Worm (Caenorhabditis elegans) whole organism, early embryonic: Measurements from ENCODE around the gene thoc-1.

Experiments
- B0310.2 ChIP-seq: sonication (generic microtip); optimal IDR thresholded peaks from 2 replicates; lab custom pipeline; 2016; ENCODE audit warnings: mild to moderate bottlenecking, missing genetic modification characterization, missing compliant biosample characterization
- F13C5.2 ChIP-seq: sonication (generic microtip); optimal IDR thresholded peaks from 2 replicates; lab custom pipeline; 2017; ENCODE audit warnings: mild to moderate bottlenecking, missing genetic modification characterization, inconsistent platforms, missing compliant biosample characterization
- aly-1 ChIP-seq: sonication (generic microtip); optimal IDR thresholded peaks from 2 replicates; lab custom pipeline; 2016; ENCODE audit warnings: missing genetic modification characterization, missing compliant biosample characterization
- ama-1 ChIP-seq: fragments of 150-350 bp; optimal IDR thresholded peaks from 2 replicates; lab custom pipeline; 2014
- ceh-13 ChIP-seq: fragments of 200-800 bp; sonication (Bioruptor generic); optimal IDR thresholded peaks from 2 replicates; lab custom pipeline; 2018; ENCODE audit warnings: mild to moderate bottlenecking, missing genetic modification characterization, missing compliant biosample characterization
- ceh-36 ChIP-seq: sonication (generic microtip); optimal IDR thresholded peaks from 2 replicates; lab custom pipeline; 2016; ENCODE audit warnings: missing genetic modification characterization, inconsistent platforms, missing compliant biosample characterization
- ets-7 ChIP-seq: sonication (generic microtip); optimal IDR thresholded peaks from 2 replicates; lab custom pipeline; 2016; ENCODE audit warnings: missing genotype, missing genetic modification characterization, missing compliant biosample characterization
- flt-1 ChIP-seq: fragments of 200-800 bp; sonication (Bioruptor generic); IDR thresholded peaks from 2 replicates; pipeline ENCODE4 v1.3.6; 2022; ENCODE audit warnings: missing genetic modification characterization, missing compliant biosample characterization
- hmbx-1 ChIP-seq: sonication (generic microtip); optimal IDR thresholded peaks from 2 replicates; lab custom pipeline; 2016; ENCODE audit warnings: mild to moderate bottlenecking, missing genetic modification characterization, missing compliant biosample characterization
- hmg-4 ChIP-seq: fragments of 200-800 bp; sonication (Bioruptor generic); optimal IDR thresholded peaks from 2 replicates; lab custom pipeline; 2018; ENCODE audit warnings: mild to moderate bottlenecking, missing genetic modification characterization, missing compliant biosample characterization
- hnd-1 ChIP-seq: sonication (generic microtip); optimal IDR thresholded peaks from 2 replicates; lab custom pipeline; 2016; ENCODE audit warnings: missing genetic modification characterization, missing compliant biosample characterization
- pes-1 ChIP-seq: fragments of 200-800 bp; sonication (Bioruptor generic); IDR thresholded peaks from 2 replicates; pipeline ENCODE4 v1.3.6; 2022; ENCODE audit warnings: missing genetic modification reagents, missing genetic modification characterization, missing compliant biosample characterization
- scrt-1 ChIP-seq: fragments of 200-800 bp; sonication (Bioruptor generic); IDR thresholded peaks from 2 replicates; pipeline ENCODE4 v1.3.6; 2022; ENCODE audit warnings: missing genetic modification characterization, missing compliant biosample characterization
- sea-1 ChIP-seq: fragments of 200-800 bp; sonication (Bioruptor generic); conservative IDR thresholded peaks from 2 replicates; pipeline ENCODE4 v1.3.6; 2022; ENCODE audit warnings: missing genetic modification characterization, missing compliant biosample characterization
- tbx-11 ChIP-seq: fragments of 200-800 bp; sonication (Bioruptor generic); IDR thresholded peaks from 2 replicates; pipeline ENCODE4 v1.3.6; 2022; ENCODE audit warnings: missing genetic modification characterization, missing compliant biosample characterization
- tbx-37 ChIP-seq: fragments of 200-800 bp; sonication (Bioruptor generic); conservative IDR thresholded peaks from 2 replicates; pipeline ENCODE4 v1.3.6; 2022; ENCODE audit warnings: missing genetic modification reagents, missing genetic modification characterization, missing compliant biosample characterization
- tra-4 ChIP-seq: sonication (generic microtip); optimal IDR thresholded peaks from 2 replicates; lab custom pipeline; 2017; ENCODE audit warnings: missing genetic modification characterization, missing compliant biosample characterization

The thoc-1 gene

ce11 chrII:675822-676221 is 26.1 kb upstream of the thoc-1 start:
- no peak for TF ChIP-seq hmbx-1 (tag; lab: Kevin White, UChicago)
- TF ChIP-seq tbx-37, result no peak
- TF ChIP-seq hnd-1 (tag; lab: Kevin White, UChicago), result no peak
- no peak for TF ChIP-seq sea-1
- no peak for TF ChIP-seq tra-4 (tag; lab: Kevin White, UChicago)
- no peak for TF ChIP-seq ceh-13
- TF ChIP-seq pes-1 (GFP tag; lab: Robert Waterston, UW), result no peak
- TF ChIP-seq scrt-1 (GFP tag; lab: Robert Waterston, UW), result no peak
- TF ChIP-seq flt-1 (GFP tag; lab: Robert Waterston, UW), result no peak

ce11 chrII:678581-678980 is 23.3 kb upstream of the thoc-1 start, which contains the start of gene T02H6.9:
Gene T02H6.9, plus strand, starts transcription at chrII:678881.
- no peak for TF ChIP-seq ceh-13
- no peak for TF ChIP-seq tbx-11 (GFP tag; lab: Robert Waterston, UW)
- TF ChIP-seq sea-1, result no peak
- no peak for TF ChIP-seq B0310.2 (tag; lab: Kevin White, UChicago)
- no peak for TF ChIP-seq hmbx-1 (tag; lab: Kevin White, UChicago)
- no peak for TF ChIP-seq ceh-36
- no peak for TF ChIP-seq ets-7
- no peak for TF ChIP-seq pes-1 (GFP tag; lab: Robert Waterston, UW)
- TF ChIP-seq hmg-4 (GFP tag; lab: Kevin White, UChicago), result no peak
- TF ChIP-seq tra-4 (tag; lab: Kevin White, UChicago), result no peak
- no peak for TF ChIP-seq ama-1 (lab: Kevin White, UChicago)
- no peak for TF ChIP-seq aly-1 (tag; lab: Kevin White, UChicago)
- TF ChIP-seq tbx-37, result no peak
- TF ChIP-seq scrt-1 (GFP tag; lab: Robert Waterston, UW), result no peak
- TF ChIP-seq F13C5.2 (tag; lab: Kevin White, UChicago), result no peak
- TF ChIP-seq hnd-1 (tag; lab: Kevin White, UChicago), result no peak
- no peak for TF ChIP-seq flt-1 (GFP tag; lab: Robert Waterston, UW)

- TF ChIP-seq F13C5.2 (tag; lab: Kevin White, UChicago) (no peak), ceh-13 (no peak), aly-1 (tag; lab: Kevin White, UChicago) (no peak), ets-7 (no peak), hmg-4 (GFP tag; lab: Kevin White, UChicago) (no peak), flt-1 (GFP tag; lab: Robert Waterston, UW) (no peak), tra-4 (tag; lab: Kevin White, UChicago) (no peak), hmbx-1 (tag; lab: Kevin White, UChicago) (no peak), ama-1 (lab: Kevin White, UChicago) (no peak), ceh-36 (no peak), tbx-11 (GFP tag; lab: Robert Waterston, UW) (no peak), scrt-1 (GFP tag; lab: Robert Waterston, UW) (no peak), hnd-1 (tag; lab: Kevin White, UChicago) (no peak)
Observed at ce11 chrII:680612-681011, 21.3 kb upstream of the thoc-1 start, which contains the start of the genes T02H6.10 and T02H6.8. Gene T02H6.10, minus strand, starts transcription at chrII:680712. Gene T02H6.8, plus strand, starts transcription at chrII:680832.

ce11 chrII:682326-682725 is 19.6 kb upstream of the thoc-1 start, which contains the start of gene T02H6.7:
Gene T02H6.7, plus strand, starts transcription at chrII:682626.
- TF ChIP-seq flt-1 (GFP tag; lab: Robert Waterston, UW) (no peak), ceh-13 (no peak), sea-1 (no peak), B0310.2 (tag; lab: Kevin White, UChicago) (no peak), hmg-4 (GFP tag; lab: Kevin White, UChicago) (no peak), ets-7 (no peak), F13C5.2 (tag; lab: Kevin White, UChicago) (no peak)

ce11 chrII:683467-683866 is 18.4 kb upstream of the thoc-1 start, which contains the start of gene T02H6.6:
Gene T02H6.6, plus strand, starts transcription at chrII:683767.
- TF ChIP-seq flt-1 (GFP tag; lab: Robert Waterston, UW) (no peak), ama-1 (lab: Kevin White, UChicago) (no peak), ceh-13 (no peak), ceh-36 (no peak), tra-4 (tag; lab: Kevin White, UChicago) (no peak), scrt-1 (GFP tag; lab: Robert Waterston, UW) (no peak), ets-7 (no peak), tbx-11 (GFP tag; lab: Robert Waterston, UW) (no peak), hnd-1 (tag; lab: Kevin White, UChicago) (no peak), B0310.2 (tag; lab: Kevin White, UChicago) (no peak), hmg-4 (GFP tag; lab: Kevin White, UChicago) (no peak), tbx-37 (no peak), aly-1 (tag; lab: Kevin White, UChicago) (no peak)

ce11 chrII:684811-685210 is 17.1 kb upstream of the thoc-1 start, which contains the start of gene T02H6.5:
Gene T02H6.5, plus strand, starts transcription at chrII:685111.
- no peak for TF ChIP-seq flt-1 (GFP tag; lab: Robert Waterston, UW)
- TF ChIP-seq ets-7, result no peak
- no peak for TF ChIP-seq ama-1 (lab: Kevin White, UChicago)
- no peak for TF ChIP-seq aly-1 (tag; lab: Kevin White, UChicago)
- TF ChIP-seq F13C5.2 (tag; lab: Kevin White, UChicago), result no peak
- TF ChIP-seq ceh-13, result no peak
- no peak for TF ChIP-seq hmg-4 (GFP tag; lab: Kevin White, UChicago)
- TF ChIP-seq tbx-11 (GFP tag; lab: Robert Waterston, UW), result no peak
- TF ChIP-seq scrt-1 (GFP tag; lab: Robert Waterston, UW), result no peak
- TF ChIP-seq pes-1 (GFP tag; lab: Robert Waterston, UW), result no peak
- TF ChIP-seq sea-1, result no peak
- no peak for TF ChIP-seq B0310.2 (tag; lab: Kevin White, UChicago)
- TF ChIP-seq ceh-36, result no peak
- TF ChIP-seq tbx-37, result no peak
- no peak for TF ChIP-seq hnd-1 (tag; lab: Kevin White, UChicago)
- no peak for TF ChIP-seq hmbx-1 (tag; lab: Kevin White, UChicago)
- no peak for TF ChIP-seq tra-4 (tag; lab: Kevin White, UChicago)

ce11 chrII:689749-690148 is 12.2 kb upstream of the thoc-1 start, which contains the start of gene T02H6.4:
Gene T02H6.4, plus strand, starts transcription at chrII:690049.
- no peak for TF ChIP-seq hmg-4 (GFP tag; lab: Kevin White, UChicago)
- no peak for TF ChIP-seq pes-1 (GFP tag; lab: Robert Waterston, UW)
- no peak for TF ChIP-seq aly-1 (tag; lab: Kevin White, UChicago)
- TF ChIP-seq tbx-37, result no peak
- TF ChIP-seq flt-1 (GFP tag; lab: Robert Waterston, UW), result no peak
- TF ChIP-seq hmbx-1 (tag; lab: Kevin White, UChicago), result no peak
- TF ChIP-seq ceh-13, result no peak
- TF ChIP-seq B0310.2 (tag; lab: Kevin White, UChicago), result no peak
- no peak for TF ChIP-seq ama-1 (lab: Kevin White, UChicago)
